Fruit fly (Drosophila melanogaster) Kc167 (cell line): Measurements from ENCODE around the gene grn.

Experiments
- Myc ChIP-seq: fragments of >200 bp; optimal IDR thresholded peaks from 2 replicates; lab custom pipeline; 2017; ENCODE audit warnings: missing external identifiers
- Sin3A ChIP-seq: fragments of >200 bp; optimal IDR thresholded peaks from 2 replicates; lab custom pipeline; 2018; ENCODE audit warnings: missing external identifiers
- h ChIP-seq: fragments of >200 bp; optimal IDR thresholded peaks from 3 replicates; lab custom pipeline; 2018; ENCODE audit warnings: missing external identifiers
- insv ChIP-seq: fragments of >200 bp; optimal IDR thresholded peaks from 3 replicates; lab custom pipeline; 2018; ENCODE audit warnings: missing external identifiers
- psq ChIP-seq: fragments of >200 bp; optimal IDR thresholded peaks from 2 replicates; lab custom pipeline; 2017; ENCODE audit warnings: missing external identifiers
- ttk ChIP-seq: sonication (Bioruptor generic); optimal IDR thresholded peaks from 2 replicates; lab custom pipeline; 2017; ENCODE audit warnings: missing external identifiers

DNA sequence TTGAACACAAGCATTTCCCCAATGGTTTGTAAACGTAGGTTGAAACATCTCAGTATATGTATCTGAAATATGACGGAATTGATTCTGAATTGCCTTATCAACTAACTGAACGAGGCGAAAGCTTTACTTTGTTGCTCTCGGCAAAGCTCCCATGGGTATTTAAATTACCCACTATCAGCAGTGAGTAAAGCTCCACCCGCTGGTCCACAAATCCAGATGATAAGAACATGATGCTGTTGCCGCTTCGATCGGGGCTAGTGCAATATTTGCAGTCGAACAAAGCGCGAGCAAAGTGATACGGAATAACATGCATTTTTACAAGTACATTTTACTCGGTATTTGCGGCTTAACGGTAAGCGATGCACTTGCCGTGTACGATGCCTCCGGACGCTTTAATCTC lies 38.6 kb upstream of the grn start, which contains the start of gene CG18249:
- no peak for TF ChIP-seq h (lab: Kevin White, UChicago)
- no peak for TF ChIP-seq psq (lab: Kevin White, UChicago)
- no peak for TF ChIP-seq Sin3A (lab: Kevin White, UChicago)
- no peak for TF ChIP-seq Myc (lab: Kevin White, UChicago)
- TF ChIP-seq ttk: no peak
- TF ChIP-seq insv: no peak
